Fruit fly (Drosophila melanogaster) whole organism, embryonic: Measurements from ENCODE around the gene Fas3.

Experiments used
- CG10565 ChIP-seq: fragments of 200-800 bp; sonication (Bioruptor generic); optimal IDR thresholded peaks from 3 replicates; lab custom pipeline; 2016; ENCODE audit warnings: missing biosample characterization, mild to moderate bottlenecking, missing genetic modification characterization
- Oaz ChIP-seq: fragments of 200-800 bp; sonication (Bioruptor generic); IDR thresholded peaks from 2 replicates; pipeline ENCODE4 v1.3.6; 2022; ENCODE audit warnings: missing biosample characterization, missing genetic modification characterization
- wor ChIP-seq: fragments of 200-800 bp; sonication (Bioruptor generic); IDR thresholded peaks from 2 replicates; pipeline ENCODE4 v1.3.6; 2022; ENCODE audit warnings: missing biosample characterization, missing genetic modification characterization
- zfh1 ChIP-seq: fragments of 200-800 bp; sonication (Bioruptor generic); IDR thresholded peaks from 3 replicates; pipeline ENCODE4 v1.3.6; 2022; ENCODE audit warnings: missing biosample characterization, missing genetic modification characterization

DNA sequence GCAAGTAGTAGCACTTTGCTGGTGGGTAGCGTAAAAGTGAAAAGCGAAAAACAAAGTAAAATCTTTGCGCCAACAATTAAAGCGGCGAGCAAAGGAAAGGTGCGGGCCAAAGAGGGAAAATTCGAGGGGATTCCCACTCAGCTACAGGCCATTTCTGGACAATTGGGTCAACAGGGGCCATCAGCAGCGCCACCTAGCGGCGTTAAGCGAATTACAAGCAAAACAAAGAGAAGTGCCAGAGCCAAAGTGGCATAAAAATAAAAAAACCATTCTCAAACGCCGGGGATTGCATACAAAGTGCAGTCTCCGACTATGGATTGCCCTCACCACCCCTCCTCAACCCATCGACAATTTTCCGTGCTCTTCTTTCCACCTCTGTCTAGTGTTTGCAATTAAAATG, 28.0 kb downstream of the Fas3 start:
- TF ChIP-seq zfh1 (GFP tag; lab: Robert Waterston, UW) (no peak), Oaz (GFP tag; lab: Robert Waterston, UW) (no peak), wor (no peak), CG10565 (GFP tag; lab: Kevin White, UChicago) (no peak)
